Fruit fly (Drosophila melanogaster): ENCODE measurements around the gene Acp29AB.

DNA sequence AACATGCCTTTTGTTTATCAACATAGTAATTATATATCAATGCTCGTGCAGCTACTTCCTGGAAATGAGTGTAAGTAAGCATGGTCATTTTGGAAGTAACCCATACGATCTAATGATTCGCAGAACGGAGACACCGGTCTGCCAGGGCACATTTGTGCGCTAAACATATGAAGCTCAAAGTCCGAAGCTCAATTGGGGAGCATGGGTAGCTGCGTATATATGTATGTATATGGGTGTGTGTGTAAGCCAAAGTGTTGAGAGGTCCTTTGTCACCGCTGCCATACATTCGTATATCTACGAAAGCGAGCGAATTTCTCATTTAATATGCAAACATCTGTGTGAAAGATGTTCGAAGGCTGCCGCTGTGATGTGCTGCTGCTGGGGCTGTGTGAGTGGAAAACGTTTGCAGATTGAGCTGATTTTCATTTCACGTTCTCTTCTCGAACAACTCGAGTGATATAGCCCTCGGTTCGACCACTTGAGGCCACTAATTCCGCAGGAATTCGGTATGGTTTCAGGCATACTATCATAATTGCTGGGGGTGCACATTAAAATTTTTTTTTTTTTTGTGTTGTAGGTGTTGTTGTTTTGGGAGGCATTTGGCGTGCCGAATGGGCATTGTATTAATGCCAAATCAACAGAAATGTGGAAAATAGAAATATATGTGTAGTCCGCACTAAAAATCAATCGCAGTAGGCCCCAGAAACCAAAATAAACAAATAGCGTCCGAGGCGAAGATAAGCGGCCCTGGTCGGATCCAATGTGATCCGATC is 25.3 kb upstream of the Acp29AB start:
- TF ChIP-seq CTCF (optimal IDR thresholded peaks at IDR 0.05) = no peak
- TF ChIP-seq CG8478 (optimal IDR thresholded peaks at IDR 0.05) = peak; percentile 23
